Fruit fly (Drosophila melanogaster): ENCODE measurements around the gene CG31368.
A peak's percentile ranks its signal among the peaks of the same experiment; 100 is the strongest.

CG31368 gene

DNA sequence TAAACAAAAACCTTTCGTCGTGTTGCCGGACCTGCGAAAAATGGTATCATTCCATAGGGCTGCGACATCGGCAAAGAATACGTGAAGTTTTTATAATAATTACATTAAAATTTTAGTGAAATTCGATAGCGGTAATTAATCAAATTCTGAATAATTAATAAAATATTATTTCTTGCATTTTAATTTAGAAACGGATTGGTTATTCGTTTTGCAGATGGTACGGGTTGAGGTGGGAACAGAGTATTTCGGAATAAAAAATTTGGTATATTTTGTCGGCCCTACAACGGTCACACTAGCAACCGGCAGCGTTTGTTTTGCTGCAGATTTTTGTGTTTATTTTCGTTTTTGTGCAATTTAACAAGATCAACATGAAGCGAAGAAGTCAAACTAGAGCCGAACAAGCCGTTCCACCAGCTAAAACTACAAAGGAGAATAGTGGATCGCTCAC is at the start of gene CG31368, which contains the start of gene CG6962 (continued):
- TF ChIP-seq shn (GFP tag; optimal IDR thresholded peaks at IDR 0.05) (peak; percentile 30), Dll (GFP tag; IDR thresholded peaks at IDR 0.05; ENCODE audit: partially characterized antibody) (peak; percentile 40; the same call in 2 of the 4 replicates), nerfin-1 (tag; optimal IDR thresholded peaks at IDR 0.05) (peak; percentile 80), CG6791 (GFP tag; IDR thresholded peaks at IDR 0.05; ENCODE audit: partially characterized antibody) (no peak), ERR (GFP tag; optimal IDR thresholded peaks at IDR 0.05) (no peak), Rfx (GFP tag; IDR thresholded peaks at IDR 0.05) (peak; percentile 91), CG11456 (GFP tag; IDR thresholded peaks at IDR 0.05) (peak; percentile 90), HLH3B (GFP tag; IDR thresholded peaks at IDR 0.05) (peak; percentile 82), ci (GFP tag; IDR thresholded peaks at IDR 0.05) (peak; percentile 74), Dip2 (GFP tag; IDR thresholded peaks at IDR 0.05) (no peak), hbn (GFP tag; IDR thresholded peaks at IDR 0.05; ENCODE audit: partially characterized antibody) (no peak), lov (optimal IDR thresholded peaks at IDR 0.05) (no peak), lov (GFP tag; IDR thresholded peaks at IDR 0.05) (no peak), Vsx1 (GFP tag; optimal IDR thresholded peaks at IDR 0.05) (no peak), dysf (GFP tag; IDR thresholded peaks at IDR 0.05) (peak; percentile 80), her (GFP tag; optimal IDR thresholded peaks at IDR 0.05) (no peak), nmo (GFP tag; optimal IDR thresholded peaks at IDR 0.05) (peak; percentile 92), pho (GFP tag; optimal IDR thresholded peaks at IDR 0.05) (peak; percentile 63), Myb (GFP tag; optimal IDR thresholded peaks at IDR 0.05) (peak; percentile 26), CG7271 (tag; optimal IDR thresholded peaks at IDR 0.05) (peak; percentile 48), Doc2 (GFP tag; IDR thresholded peaks at IDR 0.05) (no peak), peb (GFP tag; IDR thresholded peaks at IDR 0.05) (peak; percentile 25; the same call in 1 of the 2 replicates), chif (GFP tag; optimal IDR thresholded peaks at IDR 0.05) (peak; percentile 4 to 75), CG14860 (GFP tag; IDR thresholded peaks at IDR 0.05; ENCODE audit: partially characterized antibody) (no peak), CG11696 (GFP tag; IDR thresholded peaks at IDR 0.05) (peak; percentile 51), B-H2 (GFP tag; optimal IDR thresholded peaks at IDR 0.05) (peak; percentile 81), CG10321 (GFP tag; IDR thresholded peaks at IDR 0.05) (peak; percentile 51; the same call in 1 of the 2 replicates), Elba2 (GFP tag; optimal IDR thresholded peaks at IDR 0.05) (peak; percentile 32), Usf (GFP tag; optimal IDR thresholded peaks at IDR 0.05) (peak; percentile 66), Sox100B (GFP tag; optimal IDR thresholded peaks at IDR 0.05) (no peak), CG18764 (GFP tag; optimal IDR thresholded peaks at IDR 0.05) (peak; percentile 76), CG13296 (GFP tag; optimal IDR thresholded peaks at IDR 0.05) (peak; percentile 59), eve (GFP tag; optimal IDR thresholded peaks at IDR 0.05) (no peak), ap (GFP tag; IDR thresholded peaks at IDR 0.05) (peak; percentile 71), Nf-YB (GFP tag; optimal IDR thresholded peaks at IDR 0.05) (peak; percentile 53), pita (GFP tag; optimal IDR thresholded peaks at IDR 0.05) (no peak), CG16863 (GFP tag; optimal IDR thresholded peaks at IDR 0.05) (peak; percentile 36), Hey (tag; optimal IDR thresholded peaks at IDR 0.05) (no peak), croc (GFP tag; conservative IDR thresholded peaks at IDR 0.05) (peak; percentile 70), CG4820 (GFP tag; optimal IDR thresholded peaks at IDR 0.05) (peak; percentile 93), CG7556 (GFP tag; optimal IDR thresholded peaks at IDR 0.05) (peak; percentile 72), wek (GFP tag; optimal IDR thresholded peaks at IDR 0.05) (no peak), zfh2 (GFP tag; optimal IDR thresholded peaks at IDR 0.05) (peak; percentile 71), D19B (GFP tag; optimal IDR thresholded peaks at IDR 0.05) (peak; percentile 46), cwo (GFP tag; optimal IDR thresholded peaks at IDR 0.05) (peak; percentile 39), CG31388 (GFP tag; optimal IDR thresholded peaks at IDR 0.05) (peak; percentile 35), caup (GFP tag; optimal IDR thresholded peaks at IDR 0.05; ENCODE audit: severe bottlenecking) (peak; percentile 70), CG4730 (GFP tag; IDR thresholded peaks at IDR 0.05) (peak; percentile 63; the same call in 1 of the 2 replicates), CG10267 (tag; optimal IDR thresholded peaks at IDR 0.05) (peak; percentile 84), Optix (GFP tag; IDR thresholded peaks at IDR 0.05) (peak; percentile 43; the same call in 1 of the 3 replicates), CG14050 (GFP tag; IDR thresholded peaks at IDR 0.05) (peak; percentile 59)

Data from whole organism, embryonic.